Comparison of ENCODE assay signal across 5 worm cellular contexts in the genomic region with DNA sequence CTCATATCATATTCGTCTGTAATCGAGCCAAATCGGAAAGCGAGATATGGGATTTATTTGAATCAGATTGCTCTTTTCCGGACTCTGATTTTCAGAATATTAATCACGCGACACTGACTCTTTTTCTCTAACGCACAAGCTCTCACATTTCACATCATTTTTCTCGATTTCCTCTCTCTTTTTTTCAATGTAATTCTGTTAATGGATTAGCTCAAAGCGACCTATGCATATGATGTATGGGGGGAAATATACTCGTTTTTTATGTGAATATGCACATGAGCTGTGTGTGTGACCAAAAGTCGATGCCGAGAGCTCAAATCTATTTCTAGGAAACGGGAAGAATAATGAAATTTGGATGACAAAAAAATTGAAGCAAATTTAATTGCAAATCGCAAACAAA.
A peak's percentile ranks its signal among the peaks of the same experiment; 100 is the strongest.
TF ChIP-seq lines count a peak whose summit lies in the region.

No protein-coding gene starts in this region.

TF ChIP-seq in whole organism, L1 larva, 84 proteins besides CTCF, POLR2A, EP300 and RAD21 (continues in another document):
- peak; percentile 75 for TF ChIP-seq egl-13 (tag; optimal IDR thresholded peaks at IDR 0.05; lab: Kevin White, UChicago)
- peak; percentile 84 for TF ChIP-seq nhr-11 (tag; optimal IDR thresholded peaks at IDR 0.05; lab: Kevin White, UChicago)
- TF ChIP-seq nhr-237 (tag; optimal IDR thresholded peaks at IDR 0.05; lab: Kevin White, UChicago) = no peak
- TF ChIP-seq mab-9 (GFP tag; IDR thresholded peaks at IDR 0.05; lab: Robert Waterston, UW) = no peak
- peak; percentile 85 for TF ChIP-seq pax-3 (tag; optimal IDR thresholded peaks at IDR 0.05; lab: Kevin White, UChicago)
- peak; percentile 90 for TF ChIP-seq nhr-47 (tag; optimal IDR thresholded peaks at IDR 0.05; lab: Kevin White, UChicago)
- peak; percentile 0 for TF ChIP-seq xbp-1 (tag; optimal IDR thresholded peaks at IDR 0.05; lab: Kevin White, UChicago)
- peak; percentile 3 for TF ChIP-seq ceh-90 (tag; optimal IDR thresholded peaks at IDR 0.05; lab: Kevin White, UChicago)
- TF ChIP-seq fkh-4 (tag; optimal IDR thresholded peaks at IDR 0.05; lab: Kevin White, UChicago; ENCODE audit: borderline replicate concordance) = peak; percentile 50
- peak; percentile 65 for TF ChIP-seq ztf-4 (tag; optimal IDR thresholded peaks at IDR 0.05; lab: Kevin White, UChicago)
- TF ChIP-seq dsc-1 (tag; optimal IDR thresholded peaks at IDR 0.05; lab: Kevin White, UChicago) = peak; percentile 97
- TF ChIP-seq mep-1 (tag; optimal IDR thresholded peaks at IDR 0.05; lab: Kevin White, UChicago) = peak; percentile 49
- no peak for TF ChIP-seq efl-3 (GFP tag; optimal IDR thresholded peaks at IDR 0.05; lab: Kevin White, UChicago)
- peak in 1 of 2 experiments; percentile 34 for TF ChIP-seq ztf-11 (tag; optimal IDR thresholded peaks at IDR 0.05; lab: Kevin White, UChicago)
- peak; percentile 85 for TF ChIP-seq lin-14 (GFP tag; optimal IDR thresholded peaks at IDR 0.05; lab: Kevin White, UChicago)
- TF ChIP-seq elt-3 (tag; optimal IDR thresholded peaks at IDR 0.05; lab: Kevin White, UChicago) = no peak
- TF ChIP-seq fkh-8 (tag; optimal IDR thresholded peaks at IDR 0.05; lab: Kevin White, UChicago) = peak; percentile 97

TF ChIP-seq in whole organism, L2 larva, 48 proteins besides CTCF, POLR2A, EP300 and RAD21 (continues in another document):
- TF ChIP-seq Y55F3AM.14 (GFP tag; optimal IDR thresholded peaks at IDR 0.05; lab: Kevin White, UChicago) (no peak), sma-3 (GFP tag; optimal IDR thresholded peaks at IDR 0.05; lab: Kevin White, UChicago) (no peak), nhr-21 (tag; optimal IDR thresholded peaks at IDR 0.05; lab: Kevin White, UChicago) (peak; percentile 33), sem-4 (tag; optimal IDR thresholded peaks at IDR 0.05; lab: Kevin White, UChicago) (no peak), dmd-4 (tag; optimal IDR thresholded peaks at IDR 0.05; lab: Kevin White, UChicago) (peak; percentile 7), elt-1 (tag; optimal IDR thresholded peaks at IDR 0.05; lab: Kevin White, UChicago) (no peak), sma-9 (GFP tag; optimal IDR thresholded peaks at IDR 0.05; lab: Kevin White, UChicago) (peak; percentile 54), sma-9 (tag; optimal IDR thresholded peaks at IDR 0.05; lab: Kevin White, UChicago) (no peak), unc-55 (GFP tag; optimal IDR thresholded peaks at IDR 0.05; lab: Kevin White, UChicago) (peak; percentile 9), ztf-11 (tag; optimal IDR thresholded peaks at IDR 0.05; lab: Kevin White, UChicago) (no peak), lsy-2 (tag; optimal IDR thresholded peaks at IDR 0.05; lab: Kevin White, UChicago) (peak in 1 of 2 experiments; percentile 59), unc-62 (GFP tag; optimal IDR thresholded peaks at IDR 0.05; lab: Kevin White, UChicago) (no peak), snpc-4 (tag; optimal IDR thresholded peaks at IDR 0.05; lab: Kevin White, UChicago) (no peak), egl-27 (tag; optimal IDR thresholded peaks at IDR 0.05; lab: Kevin White, UChicago) (no peak), peb-1 (tag; optimal IDR thresholded peaks at IDR 0.05; lab: Kevin White, UChicago) (no peak), nhr-23 (tag; optimal IDR thresholded peaks at IDR 0.05; lab: Kevin White, UChicago) (no peak), lin-13 (GFP tag; optimal IDR thresholded peaks at IDR 0.05; lab: Kevin White, UChicago) (peak; percentile 28), nhr-129 (tag; optimal IDR thresholded peaks at IDR 0.05; lab: Kevin White, UChicago) (peak; percentile 37)

TF ChIP-seq in whole organism, L3 larva, 47 proteins besides CTCF, POLR2A, EP300 and RAD21:
- TF ChIP-seq nfya-1 (tag; optimal IDR thresholded peaks at IDR 0.05; lab: Kevin White, UChicago; ENCODE audit: insufficient read depth) (peak; percentile 24), nhr-11 (tag; optimal IDR thresholded peaks at IDR 0.05; lab: Kevin White, UChicago) (peak; percentile 88), fos-1 (tag; optimal IDR thresholded peaks at IDR 0.05; lab: Kevin White, UChicago) (no peak), pqm-1 (tag; optimal IDR thresholded peaks at IDR 0.05; lab: Kevin White, UChicago) (no peak), eor-1 (tag; optimal IDR thresholded peaks at IDR 0.05; lab: Kevin White, UChicago) (no peak)
TF ChIP-seq in whole organism, L3 larva: peak in this region for 2.

TF ChIP-seq in whole organism, L4 larva, 104 proteins besides CTCF, POLR2A, EP300 and RAD21 (continues in another document):
- no peak for TF ChIP-seq php-3 (GFP tag; IDR thresholded peaks at IDR 0.05; lab: Robert Waterston, UW)
- TF ChIP-seq lin-29 (GFP tag; IDR thresholded peaks at IDR 0.05; lab: Robert Waterston, UW) = no peak
- TF ChIP-seq hlh-30 (tag; optimal IDR thresholded peaks at IDR 0.05; lab: Kevin White, UChicago; ENCODE audit: insufficient read depth) = peak; percentile 41
- TF ChIP-seq zag-1 (tag; optimal IDR thresholded peaks at IDR 0.05; lab: Kevin White, UChicago) = no peak
- TF ChIP-seq hlh-11 (tag; optimal IDR thresholded peaks at IDR 0.05; lab: Kevin White, UChicago) = no peak
- TF ChIP-seq aha-1 (tag; lab: Kevin White, UChicago) = peak; percentile 90
- no peak for TF ChIP-seq F26F4.8 (GFP tag; conservative IDR thresholded peaks at IDR 0.05; lab: Robert Waterston, UW)
- no peak for TF ChIP-seq nhr-25 (tag; optimal IDR thresholded peaks at IDR 0.05; lab: Kevin White, UChicago; ENCODE audit: borderline replicate concordance, insufficient read depth)
- TF ChIP-seq nhr-237 (tag; optimal IDR thresholded peaks at IDR 0.05; lab: Kevin White, UChicago) = no peak
- TF ChIP-seq lsy-2 (tag; optimal IDR thresholded peaks at IDR 0.05; lab: Kevin White, UChicago) = peak in 1 of 2 experiments; percentile 50
- no peak for TF ChIP-seq F44E2.7 (GFP tag; IDR thresholded peaks at IDR 0.05; lab: Robert Waterston, UW)
- TF ChIP-seq dmd-6 (GFP tag; IDR thresholded peaks at IDR 0.05; lab: Robert Waterston, UW) = peak; percentile 15; the same call in 1 of the 2 replicates
- TF ChIP-seq rbr-2 (tag; optimal IDR thresholded peaks at IDR 0.05; lab: Kevin White, UChicago) = peak; percentile 22
- TF ChIP-seq nhr-11 (tag; optimal IDR thresholded peaks at IDR 0.05; lab: Kevin White, UChicago) = peak; percentile 81
- TF ChIP-seq mep-1 (tag; optimal IDR thresholded peaks at IDR 0.05; lab: Kevin White, UChicago) = peak; percentile 31
- no peak for TF ChIP-seq dmd-9 (GFP tag; IDR thresholded peaks at IDR 0.05; lab: Robert Waterston, UW)
- TF ChIP-seq zfp-2 (tag; optimal IDR thresholded peaks at IDR 0.05; lab: Kevin White, UChicago) = no peak
- 0 out of 2 replicates have a peak, but pooled peaks have one; percentile 27 for TF ChIP-seq T26A8.4 (GFP tag; IDR thresholded peaks at IDR 0.05; lab: Robert Waterston, UW)
- TF ChIP-seq hmg-1.1 (GFP tag; IDR thresholded peaks at IDR 0.05; lab: Robert Waterston, UW) = no peak
- TF ChIP-seq dmd-8 (GFP tag; IDR thresholded peaks at IDR 0.05; lab: Robert Waterston, UW) = no peak
- no peak for TF ChIP-seq tag-97 (GFP tag; IDR thresholded peaks at IDR 0.05; lab: Robert Waterston, UW)
- no peak for TF ChIP-seq lir-3 (tag; optimal IDR thresholded peaks at IDR 0.05; lab: Kevin White, UChicago)
- TF ChIP-seq zfp-3 (GFP tag; conservative IDR thresholded peaks at IDR 0.05; lab: Robert Waterston, UW) = no peak
- TF ChIP-seq sdz-12 (GFP tag; optimal IDR thresholded peaks at IDR 0.05; lab: Kevin White, UChicago) = no peak
- TF ChIP-seq daf-12 (tag; optimal IDR thresholded peaks at IDR 0.05; lab: Kevin White, UChicago) = no peak
- TF ChIP-seq nhr-48 (tag; optimal IDR thresholded peaks at IDR 0.05; lab: Kevin White, UChicago) = peak; percentile 20

TF ChIP-seq in whole organism, young adult, 124 proteins besides CTCF, POLR2A, EP300 and RAD21:
- TF ChIP-seq dox-1 (GFP tag; IDR thresholded peaks at IDR 0.05; lab: Robert Waterston, UW) (no peak), K12H6.12 (tag; optimal IDR thresholded peaks at IDR 0.05; lab: Kevin White, UChicago) (peak; percentile 16)
